Worm (Caenorhabditis elegans) whole organism, young adult: ENCODE data around the gene grsp-3.

Experiments used
- F22D6.2 ChIP-seq: sonication (generic microtip); optimal IDR thresholded peaks from 2 replicates; lab custom pipeline; 2016; ENCODE audit warnings: mild to moderate bottlenecking, missing genetic modification characterization, missing compliant biosample characterization
- F57A8.1 ChIP-seq: fragments of 200-800 bp; sonication (Bioruptor generic); optimal IDR thresholded peaks from 2 replicates; lab custom pipeline; 2018; ENCODE audit warnings: mild to moderate bottlenecking, missing genetic modification characterization, moderate library complexity, missing compliant biosample characterization
- Y53F4B.3 ChIP-seq: fragments of 200-800 bp; sonication (Bioruptor generic); IDR thresholded peaks from 2 replicates; pipeline ENCODE4 v1.3.6; 2022; ENCODE audit warnings: missing genetic modification reagents, missing genetic modification characterization, missing compliant biosample characterization
- aptf-2 ChIP-seq: fragments of 200-800 bp; sonication (Bioruptor generic); conservative IDR thresholded peaks from 2 replicates; pipeline ENCODE4 v1.3.6; 2022; ENCODE audit warnings: missing genetic modification reagents, missing genetic modification characterization, missing compliant biosample characterization
- attf-6 ChIP-seq: fragments of 200-800 bp; sonication (Bioruptor generic); IDR thresholded peaks from 2 replicates; pipeline ENCODE4 v1.3.6; 2022; ENCODE audit warnings: missing genetic modification reagents, missing genetic modification characterization, missing compliant biosample characterization
- ceh-79 ChIP-seq: sonication (generic microtip); optimal IDR thresholded peaks from 2 replicates; lab custom pipeline; 2017; ENCODE audit warnings: mild to moderate bottlenecking, missing genetic modification characterization, missing compliant biosample characterization
- hlh-26 ChIP-seq: fragments of 200-800 bp; sonication (Bioruptor generic); conservative IDR thresholded peaks from 2 replicates; pipeline ENCODE4 v1.3.6; 2022; ENCODE audit warnings: missing genetic modification reagents, missing genetic modification characterization, missing compliant biosample characterization
- madf-10 ChIP-seq: sonication (generic microtip); optimal IDR thresholded peaks from 2 replicates; lab custom pipeline; 2016; ENCODE audit warnings: mild to moderate bottlenecking, missing genetic modification characterization, missing compliant biosample characterization
- madf-8 ChIP-seq: fragments of 200-800 bp; sonication (Bioruptor generic); conservative IDR thresholded peaks from 2 replicates; pipeline ENCODE4 v1.3.6; 2022; ENCODE audit warnings: missing genetic modification reagents, missing genetic modification characterization, missing compliant biosample characterization
- nfya-1 ChIP-seq: sonication (generic microtip); optimal IDR thresholded peaks from 2 replicates; lab custom pipeline; 2017; ENCODE audit warnings: antibody characterized with exemption, missing compliant biosample characterization, missing genetic modification characterization, borderline replicate concordance; ENCODE audit not compliant: insufficient read depth
- sdz-38 ChIP-seq: sonication (generic microtip); optimal IDR thresholded peaks from 2 replicates; lab custom pipeline; 2016; ENCODE audit warnings: missing genotype, missing genetic modification characterization, missing compliant biosample characterization
- snpc-3.4 ChIP-seq: sonication (generic microtip); optimal IDR thresholded peaks from 2 replicates; lab custom pipeline; 2017; ENCODE audit warnings: missing genetic modification characterization, mild to moderate bottlenecking, missing compliant biosample characterization, antibody characterized with exemption, moderate library complexity, missing genotype, missing genetic modification reagents
- tbp1 ChIP-seq: fragments of 200-800 bp; sonication (Bioruptor generic); optimal IDR thresholded peaks from 2 replicates; lab custom pipeline; 2018; ENCODE audit warnings: mild to moderate bottlenecking, missing genetic modification characterization, missing compliant biosample characterization
- unc-62 ChIP-seq: fragments of 150-350 bp; optimal IDR thresholded peaks from 2 replicates; lab custom pipeline; 2014; ENCODE audit warnings: missing biosample characterization, missing genetic modification reagents, missing genetic modification characterization

DNA sequence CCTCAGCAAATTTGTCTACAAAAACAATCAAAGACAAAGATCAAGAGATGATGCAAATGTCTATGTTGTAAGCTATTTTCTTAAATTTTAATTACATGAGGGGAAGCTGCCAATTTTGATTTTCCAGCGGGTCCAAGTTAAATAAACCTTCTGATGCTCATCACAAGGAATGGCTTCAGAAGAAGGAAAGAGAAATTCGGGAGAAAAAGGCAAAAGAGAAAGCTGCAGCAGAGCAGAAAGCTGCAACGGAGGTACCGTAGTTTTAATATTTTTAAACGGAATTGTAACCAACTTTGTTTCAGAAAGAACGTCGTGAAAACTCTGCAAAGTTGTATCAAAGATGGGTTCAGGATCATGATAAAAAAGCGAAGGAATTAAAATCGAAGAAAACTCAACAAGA is 26.4 kb upstream of the grsp-3 start:
- no peak for TF ChIP-seq tbp1 (GFP tag; lab: Kevin White, UChicago)
- TF ChIP-seq madf-10 (tag; lab: Kevin White, UChicago): no peak
- TF ChIP-seq ceh-79 (tag; lab: Kevin White, UChicago): no peak
- no peak for TF ChIP-seq unc-62
- TF ChIP-seq sdz-38: no peak
- no peak for TF ChIP-seq snpc-3.4 (tag; lab: Kevin White, UChicago)
- TF ChIP-seq madf-8: no peak
- no peak for TF ChIP-seq nfya-1 (tag; lab: Kevin White, UChicago)
- TF ChIP-seq F57A8.1: no peak
- TF ChIP-seq aptf-2 (GFP tag; lab: Robert Waterston, UW): no peak
- no peak for TF ChIP-seq F22D6.2 (tag; lab: Kevin White, UChicago)
- TF ChIP-seq Y53F4B.3 (GFP tag; lab: Robert Waterston, UW): no peak
- TF ChIP-seq hlh-26 (GFP tag; lab: Robert Waterston, UW): no peak
- TF ChIP-seq attf-6 (GFP tag; lab: Robert Waterston, UW): no peak
